Worm (Caenorhabditis elegans) whole organism, L3 larva: ENCODE results near the gene C13A10.1.

Source experiments
- ZK546.5 ChIP-seq: sonication (generic microtip); optimal IDR thresholded peaks from 2 replicates; lab custom pipeline; 2017; ENCODE audit warnings: missing biosample characterization, missing genetic modification characterization
- ama-1 ChIP-seq: fragments of 150-350 bp; optimal IDR thresholded peaks from 2 replicates; lab custom pipeline; 2018
- ceh-28 ChIP-seq: fragments of 150-350 bp; optimal IDR thresholded peaks from 2 replicates; lab custom pipeline; 2014; ENCODE audit warnings: missing biosample characterization, missing genetic modification reagents, missing genetic modification characterization
- egl-27 ChIP-seq: sonication (generic microtip); optimal IDR thresholded peaks from 4 replicates; lab custom pipeline; 2017; ENCODE audit warnings: missing biosample characterization, missing genetic modification reagents, missing genetic modification characterization
- elt-3 ChIP-seq, 3 experiments: fragments of 150-350 bp in 1 of 3; sonication (generic microtip) in 2 of 3; optimal IDR thresholded peaks; 2 replicates in 2 of 3; 4 replicates in 1 of 3; lab custom pipeline; 2014 to 2017; ENCODE audit warnings: missing biosample characterization in 3 of 3, missing genetic modification characterization in 3 of 3
- eor-1 ChIP-seq, 2 experiments: fragments of 150-350 bp; optimal IDR thresholded peaks; 2 replicates each; lab custom pipeline; 2014 to 2018; ENCODE audit warnings: missing biosample characterization in 2 of 2, missing genetic modification characterization in 2 of 2
- lin-15B ChIP-seq: fragments of 150-350 bp; optimal IDR thresholded peaks from 2 replicates; lab custom pipeline; 2014; ENCODE audit warnings: missing biosample characterization, missing genetic modification characterization
- lin-39 ChIP-seq: fragments of 150-350 bp; optimal IDR thresholded peaks from 2 replicates; lab custom pipeline; 2018; ENCODE audit warnings: missing biosample characterization, missing genetic modification reagents, missing genetic modification characterization
- nhr-12 ChIP-seq: fragments of 150-350 bp; optimal IDR thresholded peaks from 2 replicates; lab custom pipeline; 2014; ENCODE audit warnings: missing biosample characterization, missing genetic modification characterization
- nhr-23 ChIP-seq: fragments of 150-350 bp; optimal IDR thresholded peaks from 2 replicates; lab custom pipeline; 2014; ENCODE audit warnings: missing biosample characterization, missing genetic modification reagents, missing genetic modification characterization
- pha-4 ChIP-seq: fragments of 150-350 bp; optimal IDR thresholded peaks from 2 replicates; lab custom pipeline; 2014; ENCODE audit warnings: missing biosample characterization, missing genetic modification reagents, missing genetic modification characterization
- skn-1 ChIP-seq: fragments of 150-350 bp; optimal IDR thresholded peaks from 2 replicates; lab custom pipeline; 2014; ENCODE audit warnings: missing biosample characterization, missing genetic modification characterization

- TF ChIP-seq elt-3 (tag; optimal IDR thresholded peaks at IDR 0.05; lab: Kevin White, UChicago): no peak
- TF ChIP-seq lin-15B (tag; lab: Kevin White, UChicago): peak; percentile 75
- peak; percentile 65 for TF ChIP-seq nhr-23
- TF ChIP-seq ama-1: no peak
- no peak for TF ChIP-seq ZK546.5
- peak; percentile 24 for TF ChIP-seq lin-39
- TF ChIP-seq eor-1 (tag; optimal IDR thresholded peaks at IDR 0.05; lab: Kevin White, UChicago): no peak
- no peak for TF ChIP-seq egl-27 (tag; lab: Kevin White, UChicago)
- no peak for TF ChIP-seq skn-1 (tag; lab: Kevin White, UChicago)
- TF ChIP-seq ceh-28 (tag; lab: Kevin White, UChicago): no peak
- TF ChIP-seq pha-4: no peak
- TF ChIP-seq nhr-12 (tag; lab: Kevin White, UChicago): no peak
Observed at ce11 chrII:1402167-1402619, 46.7 kb upstream of the C13A10.1 start, which contains the start of gene Y51H7C.7.
